Fruit fly (Drosophila melanogaster): ENCODE data around the gene CG5793.

The CG5793 gene

DNA sequence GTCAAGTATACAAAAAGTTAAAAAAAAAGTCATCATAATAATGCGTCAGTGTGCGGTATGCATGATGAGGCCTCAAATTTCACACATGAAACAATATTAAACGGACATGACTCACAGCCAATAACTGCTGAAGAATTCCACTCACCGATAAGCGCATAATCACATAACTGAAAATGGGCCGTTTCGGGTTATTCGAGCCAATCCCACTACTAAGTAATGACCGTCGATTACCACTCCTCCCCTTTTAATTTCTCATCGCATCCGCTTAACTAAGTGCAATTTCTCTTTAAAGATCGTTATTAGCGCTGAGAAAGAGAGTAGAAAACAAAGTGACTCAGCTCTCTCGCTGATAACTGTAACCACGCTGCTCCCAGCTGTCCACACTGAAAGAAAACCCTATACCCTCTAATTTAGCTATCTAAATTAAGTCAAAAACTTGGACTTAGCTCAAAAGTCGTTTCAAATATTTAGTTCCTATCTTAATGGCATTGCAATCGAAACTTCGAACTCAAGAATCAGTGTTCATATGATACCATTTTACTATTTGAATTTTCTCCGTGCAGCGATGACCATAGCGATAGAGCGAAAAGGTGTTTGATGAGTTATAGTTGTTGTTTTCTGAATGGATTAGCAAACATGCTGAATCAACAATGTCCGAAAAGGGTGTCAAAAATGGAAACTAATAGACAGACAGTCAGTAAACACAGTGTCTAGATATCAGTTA, 14.5 kb upstream of the CG5793 start (continued):
- TF ChIP-seq spab (GFP tag; optimal IDR thresholded peaks at IDR 0.05) (no peak), CG8632 (GFP tag; optimal IDR thresholded peaks at IDR 0.05) (peak; percentile 62), Sox102F (GFP tag; optimal IDR thresholded peaks at IDR 0.05) (no peak), net (GFP tag; optimal IDR thresholded peaks at IDR 0.05) (peak; percentile 78), CG11902 (GFP tag; optimal IDR thresholded peaks at IDR 0.05) (peak; percentile 25), Hr39 (GFP tag; optimal IDR thresholded peaks at IDR 0.05) (peak; percentile 70), Blimp-1 (GFP tag; optimal IDR thresholded peaks at IDR 0.05) (no peak), CG6808 (GFP tag; optimal IDR thresholded peaks at IDR 0.05) (no peak), fd85E (GFP tag; optimal IDR thresholded peaks at IDR 0.05) (no peak), CG4318 (GFP tag; optimal IDR thresholded peaks at IDR 0.05) (no peak), CG11294 (GFP tag; IDR thresholded peaks at IDR 0.05) (peak; percentile 62; the same call in 1 of the 2 replicates), Sox14 (GFP tag; optimal IDR thresholded peaks at IDR 0.05) (peak; percentile 72), CG6163 (GFP tag; IDR thresholded peaks at IDR 0.05) (peak; percentile 92), Met (GFP tag; optimal IDR thresholded peaks at IDR 0.05) (no peak), CG31627 (GFP tag; optimal IDR thresholded peaks at IDR 0.05) (peak; percentile 50), cyc (GFP tag; optimal IDR thresholded peaks at IDR 0.05) (peak; percentile 70), CG7368 (GFP tag; optimal IDR thresholded peaks at IDR 0.05) (peak; percentile 52), CG11762 (GFP tag; optimal IDR thresholded peaks at IDR 0.05; ENCODE audit: insufficient read depth) (peak; percentile 58), dsx (GFP tag; optimal IDR thresholded peaks at IDR 0.05; ENCODE audit: poor library complexity, severe bottlenecking) (peak; percentile 25), CG8119 (GFP tag; IDR thresholded peaks at IDR 0.05) (peak; percentile 90)

DNA sequence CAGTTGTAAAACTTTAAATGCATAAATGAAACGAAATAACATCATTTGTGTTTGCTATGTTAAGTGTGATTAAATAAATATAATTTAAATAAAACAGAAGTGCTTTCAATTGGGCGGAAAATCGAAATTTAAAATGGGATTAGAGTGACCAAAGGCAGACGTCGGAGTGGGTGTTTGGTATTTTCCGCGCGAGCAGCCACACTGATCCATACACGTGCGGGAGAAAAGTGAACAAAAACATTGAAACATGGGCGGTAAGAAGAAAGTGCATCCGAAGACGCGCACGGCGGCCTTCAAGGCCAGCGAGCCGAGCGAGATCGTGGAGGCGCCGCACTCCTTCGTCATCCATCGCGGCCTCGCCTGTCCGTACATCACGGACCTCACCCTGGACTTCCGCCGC, 11.3 kb upstream of the CG5793 start, which contains the start of gene ppan:
Gene ppan, plus strand, starts transcription at position 198 of the 400 bp plus-strand sequence.
- TF ChIP-seq CG6276 (GFP tag; optimal IDR thresholded peaks at IDR 0.05) (no peak), esn (GFP tag; optimal IDR thresholded peaks at IDR 0.05) (peak; percentile 0), Sox14 (GFP tag; optimal IDR thresholded peaks at IDR 0.05) (peak; percentile 47), Eip78C (GFP tag) (peak; percentile 44), dsx (GFP tag; optimal IDR thresholded peaks at IDR 0.05; ENCODE audit: poor library complexity, severe bottlenecking) (peak; percentile 24)

DNA sequence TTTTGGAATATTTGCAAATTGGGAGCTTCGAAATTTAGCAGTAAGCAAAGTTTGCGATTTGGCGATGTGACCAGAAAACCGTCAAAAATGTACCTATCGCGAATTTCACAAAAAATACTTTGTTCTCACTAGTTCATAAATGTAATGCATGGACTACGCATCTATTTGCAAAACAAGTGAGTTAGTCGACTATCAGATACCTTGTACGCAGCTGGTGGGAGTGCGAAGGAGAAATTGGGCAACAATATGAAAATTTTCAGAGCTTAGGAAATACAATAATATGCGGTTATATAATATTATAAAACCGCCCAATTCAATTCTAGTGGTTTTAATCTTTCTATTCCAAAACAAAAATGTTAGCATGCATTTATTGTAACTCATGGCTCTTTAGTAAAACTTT, 8.6 kb upstream of the CG5793 start, which contains the start of gene Bdbt:
Gene Bdbt, minus strand, starts transcription at position 73 of the 400 bp plus-strand sequence.
- TF ChIP-seq Eip78C (GFP tag) (peak; percentile 85), vri (GFP tag; optimal IDR thresholded peaks at IDR 0.05) (no peak), CG3032 (tag; optimal IDR thresholded peaks at IDR 0.05) (peak; percentile 47), esn (GFP tag; optimal IDR thresholded peaks at IDR 0.05) (peak; percentile 53), lz (GFP tag; optimal IDR thresholded peaks at IDR 0.05) (peak; percentile 53), CG31627 (GFP tag; optimal IDR thresholded peaks at IDR 0.05) (peak; percentile 68), CG11762 (GFP tag; optimal IDR thresholded peaks at IDR 0.05; ENCODE audit: insufficient read depth) (no peak), Hr4 (GFP tag; optimal IDR thresholded peaks at IDR 0.05) (no peak), eg (GFP tag; IDR thresholded peaks at IDR 0.05) (no peak), Eip75B (GFP tag; optimal IDR thresholded peaks at IDR 0.05) (no peak), CG6792 (GFP tag; optimal IDR thresholded peaks at IDR 0.05) (peak; percentile 14), Sox14 (GFP tag; optimal IDR thresholded peaks at IDR 0.05) (peak; percentile 43), Sox15 (GFP tag; optimal IDR thresholded peaks at IDR 0.05) (peak; percentile 5), dsx (GFP tag; optimal IDR thresholded peaks at IDR 0.05; ENCODE audit: poor library complexity, severe bottlenecking) (peak; percentile 0), CG4318 (GFP tag; optimal IDR thresholded peaks at IDR 0.05) (no peak), CG6163 (GFP tag; IDR thresholded peaks at IDR 0.05) (peak; percentile 54; the same call in 2 of the 3 replicates), Hr39 (GFP tag; optimal IDR thresholded peaks at IDR 0.05) (peak; percentile 57), cyc (GFP tag; optimal IDR thresholded peaks at IDR 0.05) (peak; percentile 51), CG6276 (GFP tag; optimal IDR thresholded peaks at IDR 0.05) (no peak)

DNA sequence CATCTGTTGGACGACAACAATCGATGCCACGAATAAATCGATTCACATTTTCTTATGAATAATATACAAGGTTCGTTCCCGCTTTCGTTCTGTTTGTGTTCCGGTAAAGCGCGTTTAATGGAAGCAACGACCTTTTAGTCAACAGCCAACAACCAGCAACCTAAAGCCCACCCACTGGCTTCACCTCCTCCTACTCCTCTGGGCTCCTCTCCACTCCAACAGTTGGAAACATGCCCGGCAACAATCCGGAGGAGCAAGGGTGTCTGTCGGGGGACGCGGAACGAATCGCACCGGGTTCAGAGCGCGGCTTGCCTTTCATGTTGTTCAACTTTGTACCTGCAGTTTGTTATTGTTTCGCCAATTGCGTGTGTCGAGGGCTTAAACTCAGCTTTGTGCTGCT, 3.1 kb upstream of the CG5793 start:
- TF ChIP-seq Hr4 (GFP tag; optimal IDR thresholded peaks at IDR 0.05) (no peak), vri (GFP tag; optimal IDR thresholded peaks at IDR 0.05) (no peak), CG32006 (GFP tag; optimal IDR thresholded peaks at IDR 0.05) (no peak), ss (GFP tag; optimal IDR thresholded peaks at IDR 0.05) (peak in 1 of 2 experiments; percentile 15), CG16779 (tag; optimal IDR thresholded peaks at IDR 0.05) (no peak), CG6163 (GFP tag; IDR thresholded peaks at IDR 0.05) (0 out of 3 replicates have a peak, but pooled peaks have one; percentile 2), OdsH (GFP tag; optimal IDR thresholded peaks at IDR 0.05) (no peak), acj6 (GFP tag; optimal IDR thresholded peaks at IDR 0.05) (no peak), Eip93F (GFP tag; optimal IDR thresholded peaks at IDR 0.05) (no peak), svp (GFP tag) (peak; percentile 83), Sox102F (GFP tag; optimal IDR thresholded peaks at IDR 0.05) (no peak), achi (GFP tag; optimal IDR thresholded peaks at IDR 0.05) (no peak), CG3919 (GFP tag; optimal IDR thresholded peaks at IDR 0.05) (no peak)

All from whole organism, prepupa.